Worm (Caenorhabditis elegans): Measurements from ENCODE around the gene din-1.

- no peak for TF ChIP-seq lin-11 (tag; optimal IDR thresholded peaks at IDR 0.05)
- no peak for TF ChIP-seq dmd-4 (tag; optimal IDR thresholded peaks at IDR 0.05)
- TF ChIP-seq egl-27 (tag; optimal IDR thresholded peaks at IDR 0.05) = no peak
These were observed 10.8 kb downstream of the din-1 start for ce11 chrII:11622605-11623004.
